Worm (Caenorhabditis elegans) whole organism, young adult: ENCODE data around the gene T16H12.9.

ENCODE experiments used
- B0019.2 ChIP-seq: fragments of 200-800 bp; sonication (Bioruptor generic); conservative IDR thresholded peaks from 2 replicates; pipeline ENCODE4 v1.3.6; 2022; ENCODE audit warnings: missing genetic modification reagents, missing genetic modification characterization, missing compliant biosample characterization
- F22D6.2 ChIP-seq: sonication (generic microtip); optimal IDR thresholded peaks from 2 replicates; lab custom pipeline; 2016; ENCODE audit warnings: mild to moderate bottlenecking, missing genetic modification characterization, missing compliant biosample characterization
- F49E8.2 ChIP-seq: sonication (generic microtip); optimal IDR thresholded peaks from 3 replicates; lab custom pipeline; 2017; ENCODE audit warnings: missing genetic modification characterization, mild to moderate bottlenecking, missing compliant biosample characterization, antibody characterized with exemption, moderate library complexity; ENCODE audit not compliant: insufficient read depth
- F57A8.1 ChIP-seq: fragments of 200-800 bp; sonication (Bioruptor generic); optimal IDR thresholded peaks from 2 replicates; lab custom pipeline; 2018; ENCODE audit warnings: mild to moderate bottlenecking, missing genetic modification characterization, moderate library complexity, missing compliant biosample characterization
- K11D2.4 ChIP-seq: fragments of 200-800 bp; sonication (Bioruptor generic); IDR thresholded peaks from 2 replicates; pipeline ENCODE4 v1.3.6; 2022; ENCODE audit warnings: missing genetic modification reagents, missing genetic modification characterization, missing compliant biosample characterization
- atf-7 ChIP-seq: sonication (generic microtip); optimal IDR thresholded peaks from 2 replicates; lab custom pipeline; 2017; ENCODE audit warnings: mild to moderate bottlenecking, missing genetic modification characterization, missing compliant biosample characterization
- athp-1 ChIP-seq: sonication (generic microtip); optimal IDR thresholded peaks from 2 replicates; lab custom pipeline; 2017; ENCODE audit warnings: mild to moderate bottlenecking, missing genetic modification characterization, missing compliant biosample characterization
- ccch-3 ChIP-seq: fragments of 200-800 bp; sonication (Bioruptor generic); optimal IDR thresholded peaks from 2 replicates; lab custom pipeline; 2018; ENCODE audit warnings: mild to moderate bottlenecking, missing genetic modification characterization, missing compliant biosample characterization
- cebp-1 ChIP-seq, 2 experiments: fragments of 200-800 bp in 1 of 2; sonication (Bioruptor generic) in 1 of 2; sonication (generic microtip) in 1 of 2; IDR thresholded peaks in 1 of 2; optimal IDR thresholded peaks in 1 of 2; 2 replicates each; pipeline versions ENCODE4 v1.3.6 to Lab custom; 2017 to 2022; ENCODE audit warnings: missing compliant biosample characterization in 2 of 2, missing genetic modification characterization in 2 of 2, mild to moderate bottlenecking in 1 of 2, missing genetic modification reagents in 1 of 2, moderate library complexity in 1 of 2
- cebp-2 ChIP-seq: fragments of 200-800 bp; sonication (Bioruptor generic); IDR thresholded peaks from 2 replicates; pipeline ENCODE4 v1.3.6; 2022; ENCODE audit warnings: missing genetic modification characterization, missing compliant biosample characterization
- ceh-58 ChIP-seq: fragments of 200-800 bp; sonication (Bioruptor generic); IDR thresholded peaks from 2 replicates; pipeline ENCODE4 v1.3.6; 2022; ENCODE audit warnings: missing genetic modification characterization, missing compliant biosample characterization
- ceh-79 ChIP-seq: sonication (generic microtip); optimal IDR thresholded peaks from 2 replicates; lab custom pipeline; 2017; ENCODE audit warnings: mild to moderate bottlenecking, missing genetic modification characterization, missing compliant biosample characterization
- chd-7 ChIP-seq: sonication (generic microtip); optimal IDR thresholded peaks from 2 replicates; lab custom pipeline; 2016; ENCODE audit warnings: mild to moderate bottlenecking, missing genetic modification characterization, moderate library complexity, missing compliant biosample characterization
- dpl-1 ChIP-seq: fragments of 150-350 bp; optimal IDR thresholded peaks from 2 replicates; lab custom pipeline; 2014; ENCODE audit warnings: missing biosample characterization, missing genetic modification reagents, missing genetic modification characterization
- egl-18 ChIP-seq: fragments of 200-800 bp; sonication (Bioruptor generic); IDR thresholded peaks from 2 replicates; pipeline ENCODE4 v1.3.6; 2022; ENCODE audit warnings: missing genetic modification reagents, missing genetic modification characterization, missing compliant biosample characterization
- egrh-3 ChIP-seq: fragments of 200-800 bp; sonication (Bioruptor generic); IDR thresholded peaks from 2 replicates; pipeline ENCODE4 v1.3.6; 2022; ENCODE audit warnings: missing genetic modification reagents, missing genetic modification characterization, missing compliant biosample characterization
- him-1 ChIP-seq: sonication (generic microtip); optimal IDR thresholded peaks from 2 replicates; lab custom pipeline; 2016; ENCODE audit warnings: missing genotype, missing genetic modification reagents, missing genetic modification characterization, missing compliant biosample characterization
- hlh-26 ChIP-seq: fragments of 200-800 bp; sonication (Bioruptor generic); conservative IDR thresholded peaks from 2 replicates; pipeline ENCODE4 v1.3.6; 2022; ENCODE audit warnings: missing genetic modification reagents, missing genetic modification characterization, missing compliant biosample characterization
- hmg-1.2 ChIP-seq: fragments of 200-800 bp; sonication (Bioruptor generic); IDR thresholded peaks from 2 replicates; pipeline ENCODE4 v1.3.6; 2022; ENCODE audit warnings: missing genetic modification reagents, missing genetic modification characterization, missing compliant biosample characterization
- let-526 ChIP-seq: fragments of 200-800 bp; sonication (Bioruptor generic); IDR thresholded peaks from 2 replicates; pipeline ENCODE4 v1.3.6; 2022; ENCODE audit warnings: missing genetic modification reagents, missing genetic modification characterization, missing compliant biosample characterization
- lin-26 ChIP-seq: fragments of 200-800 bp; sonication (Bioruptor generic); IDR thresholded peaks from 2 replicates; pipeline ENCODE4 v1.3.6; 2022; ENCODE audit warnings: missing genetic modification reagents, missing genetic modification characterization, missing compliant biosample characterization
- madf-3 ChIP-seq: fragments of 200-800 bp; sonication (Bioruptor generic); IDR thresholded peaks from 2 replicates; pipeline ENCODE4 v1.3.6; 2022; ENCODE audit warnings: missing genetic modification reagents, missing genetic modification characterization, missing compliant biosample characterization
- mes-4 ChIP-seq: sonication (generic microtip); optimal IDR thresholded peaks from 2 replicates; lab custom pipeline; 2016; ENCODE audit warnings: missing genotype, missing genetic modification characterization, missing compliant biosample characterization
- nhr-90 ChIP-seq: sonication (generic microtip); optimal IDR thresholded peaks from 2 replicates; lab custom pipeline; 2016; ENCODE audit warnings: missing genotype, mild to moderate bottlenecking, missing genetic modification characterization, missing compliant biosample characterization
- pha-4 ChIP-seq: fragments of 150-350 bp; sonication (generic microtip); optimal IDR thresholded peaks from 2 replicates; lab custom pipeline; 2014; ENCODE audit warnings: missing biosample characterization, missing genetic modification reagents, missing genetic modification characterization
- rcor-1 ChIP-seq: fragments of 200-800 bp; sonication (Bioruptor generic); IDR thresholded peaks from 2 replicates; pipeline ENCODE4 v1.3.6; 2022; ENCODE audit warnings: missing genetic modification reagents, missing genetic modification characterization, missing compliant biosample characterization
- rec-8 ChIP-seq, 2 experiments: sonication (generic microtip); optimal IDR thresholded peaks; 2 replicates each; lab custom pipeline; 2016; ENCODE audit warnings: mild to moderate bottlenecking in 2 of 2, missing genetic modification characterization in 2 of 2, missing genetic modification reagents in 2 of 2, missing genotype in 2 of 2, missing biosample characterization in 1 of 2, missing compliant biosample characterization in 1 of 2, moderate library complexity in 1 of 2
- repo-1 ChIP-seq: sonication (generic microtip); optimal IDR thresholded peaks from 2 replicates; lab custom pipeline; 2017; ENCODE audit warnings: mild to moderate bottlenecking, missing genetic modification characterization, missing compliant biosample characterization
- snpc-1.1 ChIP-seq: sonication (generic microtip); optimal IDR thresholded peaks from 2 replicates; lab custom pipeline; 2017; ENCODE audit warnings: missing genetic modification characterization, mild to moderate bottlenecking, missing compliant biosample characterization, antibody characterized with exemption, moderate library complexity, missing genotype, missing genetic modification reagents; ENCODE audit not compliant: insufficient read depth
- somi-1 ChIP-seq: fragments of 200-800 bp; sonication (Bioruptor generic); optimal IDR thresholded peaks from 2 replicates; lab custom pipeline; 2018; ENCODE audit warnings: mild to moderate bottlenecking, missing genetic modification characterization, missing compliant biosample characterization
- tlf-1 ChIP-seq: fragments of 200-800 bp; sonication (Bioruptor generic); optimal IDR thresholded peaks from 2 replicates; lab custom pipeline; 2018; ENCODE audit warnings: mild to moderate bottlenecking, missing genetic modification characterization, missing compliant biosample characterization
- zim-3 ChIP-seq: sonication (generic microtip); optimal IDR thresholded peaks from 2 replicates; lab custom pipeline; 2017; ENCODE audit warnings: mild to moderate bottlenecking, missing genetic modification characterization, moderate library complexity, missing compliant biosample characterization
- ztf-28 ChIP-seq: fragments of 200-800 bp; sonication (Bioruptor generic); IDR thresholded peaks from 2 replicates; pipeline ENCODE4 v1.3.6; 2022; ENCODE audit warnings: missing genetic modification reagents, missing genetic modification characterization, missing compliant biosample characterization

T16H12.9 gene

DNA sequence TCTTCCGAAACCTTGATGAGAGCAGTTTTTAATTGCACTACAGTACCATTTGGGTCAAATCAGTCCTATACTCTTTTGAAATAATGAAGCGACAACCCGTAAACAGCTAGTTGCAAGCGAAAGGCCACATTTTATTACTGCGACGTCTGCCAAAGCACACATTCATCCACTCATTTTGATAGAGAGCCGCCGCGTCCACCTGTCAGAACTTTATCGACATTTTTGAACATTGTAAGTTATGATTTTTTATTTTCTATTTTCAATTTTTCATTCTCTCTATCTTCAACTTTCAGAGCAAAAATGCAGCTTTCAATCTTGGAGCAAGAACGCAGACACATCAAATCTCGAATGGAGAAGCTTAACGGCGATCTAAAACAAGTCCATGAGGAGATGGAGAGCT is 31.6 kb downstream of the T16H12.9 start, which contains the start of gene K08E5.6:
Gene K08E5.6 (plus strand): TSS at position 301 of the 400 bp plus-strand sequence.
- TF ChIP-seq nhr-90 (tag; lab: Kevin White, UChicago), result no peak

DNA sequence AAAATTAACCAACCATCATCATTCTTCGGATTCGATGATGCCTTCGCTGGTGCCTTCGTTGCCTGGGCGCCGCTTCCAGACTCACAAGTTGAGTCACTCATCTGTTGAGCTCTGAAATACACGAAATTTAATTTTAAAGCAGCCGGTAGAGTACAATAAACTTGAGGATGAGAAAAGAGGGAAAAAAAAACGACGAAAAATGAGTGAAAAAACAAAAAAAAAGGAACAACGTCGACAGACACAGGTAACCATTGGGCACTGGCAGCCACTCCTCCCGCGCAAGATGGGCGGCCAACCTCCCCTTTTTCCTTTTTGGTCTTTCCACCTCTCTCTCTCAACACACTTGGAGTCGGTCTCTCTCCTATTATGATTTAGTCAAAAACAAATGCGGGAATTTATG is 37.6 kb downstream of the T16H12.9 start, which contains the start of gene K08E5.1:
Gene K08E5.1 (minus strand): TSS at position 101 of the 400 bp plus-strand sequence.
- TF ChIP-seq nhr-90 (tag; lab: Kevin White, UChicago), result no peak
- no peak for TF ChIP-seq chd-7 (tag; lab: Kevin White, UChicago)
- no peak for TF ChIP-seq him-1
- no peak for TF ChIP-seq ccch-3
- no peak for TF ChIP-seq lin-26 (GFP tag; lab: Robert Waterston, UW)
- TF ChIP-seq ceh-58, result no peak
- no peak for TF ChIP-seq dpl-1 (GFP tag; lab: Kevin White, UChicago)
- peak; percentile 22; the same call in 1 of the 2 replicates for TF ChIP-seq hmg-1.2 (GFP tag; lab: Robert Waterston, UW)
- TF ChIP-seq, all 124 proteins: peak for 1

DNA sequence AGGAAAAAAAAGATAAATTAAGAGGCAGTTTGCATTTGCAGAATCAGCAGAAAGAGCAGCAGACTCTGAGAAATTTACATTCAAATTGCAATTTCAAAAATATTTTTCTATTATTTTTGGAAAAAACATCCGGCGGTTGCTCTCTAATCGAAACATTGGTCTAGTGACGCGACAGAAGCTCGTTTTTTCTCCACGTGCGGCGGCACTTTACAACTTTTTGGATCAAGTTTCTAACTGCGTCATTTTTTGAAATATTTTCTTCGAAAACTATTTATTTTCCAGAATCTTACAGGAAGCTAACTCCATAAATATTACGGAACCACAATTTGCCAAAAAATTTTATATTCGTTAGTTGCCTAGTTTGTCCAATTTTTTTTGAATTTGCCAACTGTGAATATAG is 40.8 kb downstream of the T16H12.9 start:
- TF ChIP-seq cebp-2 (GFP tag; lab: Robert Waterston, UW) (no peak), madf-3 (no peak), rec-8 (tag; optimal IDR thresholded peaks at IDR 0.05; lab: Kevin White, UChicago) (no peak), rcor-1 (GFP tag; lab: Robert Waterston, UW) (no peak), hmg-1.2 (GFP tag; lab: Robert Waterston, UW) (no peak), mes-4 (no peak), K11D2.4 (GFP tag; lab: Robert Waterston, UW) (no peak), repo-1 (tag; lab: Kevin White, UChicago) (no peak), F22D6.2 (no peak)

DNA sequence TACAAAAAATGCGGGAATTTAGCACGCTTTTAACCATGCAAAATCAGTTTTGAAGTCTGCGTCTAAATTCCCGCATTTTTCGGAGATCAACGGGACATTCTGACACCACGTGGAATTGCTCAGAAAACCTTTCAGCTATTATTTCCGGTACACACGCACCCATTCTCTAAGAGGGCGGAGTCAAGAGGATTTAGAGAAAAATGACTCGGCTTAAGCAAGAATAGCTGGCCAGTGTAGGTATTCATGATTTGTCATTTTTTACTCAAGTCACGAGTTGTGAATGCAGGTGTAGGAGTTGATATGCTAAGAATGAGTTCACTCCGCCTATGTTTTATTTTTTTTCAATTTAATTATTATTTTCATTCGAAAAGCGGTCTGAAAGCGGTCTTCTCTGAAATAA is 41.6 kb downstream of the T16H12.9 start:
- TF ChIP-seq egl-18, result no peak
- no peak for TF ChIP-seq snpc-1.1
- no peak for TF ChIP-seq B0019.2 (GFP tag; lab: Robert Waterston, UW)
- TF ChIP-seq athp-1, result no peak
- TF ChIP-seq F57A8.1, result no peak
- no peak for TF ChIP-seq F49E8.2 (tag; lab: Kevin White, UChicago)
- TF ChIP-seq pha-4 (tag; lab: Kevin White, UChicago), result no peak
- no peak for TF ChIP-seq egrh-3 (GFP tag; lab: Robert Waterston, UW)
- TF ChIP-seq ceh-79 (tag; lab: Kevin White, UChicago), result no peak
- no peak for TF ChIP-seq let-526
- no peak for TF ChIP-seq somi-1 (GFP tag; lab: Kevin White, UChicago)
- TF ChIP-seq cebp-1 (GFP tag; IDR thresholded peaks at IDR 0.05; lab: Robert Waterston, UW), result no peak
- no peak for TF ChIP-seq cebp-1 (tag; optimal IDR thresholded peaks at IDR 0.05; lab: Kevin White, UChicago)
- no peak for TF ChIP-seq atf-7 (tag; lab: Kevin White, UChicago)
- TF ChIP-seq chd-7 (tag; lab: Kevin White, UChicago), result no peak
- TF ChIP-seq tlf-1, result no peak
- TF ChIP-seq ztf-28 (GFP tag; lab: Robert Waterston, UW), result no peak
- TF ChIP-seq dpl-1 (GFP tag; lab: Kevin White, UChicago), result no peak
- TF ChIP-seq hlh-26 (GFP tag; lab: Robert Waterston, UW), result no peak
- TF ChIP-seq zim-3 (tag; lab: Kevin White, UChicago), result no peak
